Fruit fly (Drosophila melanogaster) whole organism, pupa: ENCODE measurements around the gene eIF3a.

ENCODE experiments used
- CG10348 ChIP-seq: fragments of 200-800 bp; sonication (Bioruptor generic); IDR thresholded peaks from 2 replicates; pipeline ENCODE4 v1.3.6; 2022; ENCODE audit warnings: missing biosample characterization, missing genetic modification characterization
- CG12605 ChIP-seq: fragments of 200-800 bp; sonication (Bioruptor generic); IDR thresholded peaks from 2 replicates; pipeline ENCODE4 v1.3.6; 2022; ENCODE audit warnings: missing biosample characterization, missing genetic modification characterization
- CG13204 ChIP-seq: fragments of 200-800 bp; sonication (Bioruptor generic); optimal IDR thresholded peaks from 2 replicates; lab custom pipeline; 2018; ENCODE audit warnings: missing biosample characterization, mild to moderate bottlenecking, missing genetic modification characterization, moderate library complexity
- CG14655 ChIP-seq: fragments of 200-800 bp; sonication (Bioruptor generic); optimal IDR thresholded peaks from 3 replicates; lab custom pipeline; 2017; ENCODE audit warnings: mild to moderate bottlenecking, missing biosample characterization, missing genetic modification reagents, missing genetic modification characterization
- CG15710 ChIP-seq: fragments of 200-800 bp; sonication (Bioruptor generic); optimal IDR thresholded peaks from 2 replicates; lab custom pipeline; 2018; ENCODE audit warnings: missing biosample characterization, mild to moderate bottlenecking, missing genetic modification characterization, moderate library complexity
- CG17806 ChIP-seq: fragments of 200-800 bp; sonication (Bioruptor generic); optimal IDR thresholded peaks from 2 replicates; lab custom pipeline; 2018; ENCODE audit warnings: missing biosample characterization, mild to moderate bottlenecking, missing genetic modification characterization, moderate library complexity
- CG32121 ChIP-seq: fragments of 200-800 bp; sonication (Bioruptor generic); IDR thresholded peaks from 2 replicates; pipeline ENCODE4 v1.3.6; 2022; ENCODE audit warnings: missing biosample characterization, missing genetic modification characterization
- CG34367 ChIP-seq: fragments of 200-800 bp; sonication (Bioruptor generic); optimal IDR thresholded peaks from 2 replicates; lab custom pipeline; 2018; ENCODE audit warnings: missing biosample characterization, mild to moderate bottlenecking, missing genetic modification characterization
- CG4496 ChIP-seq: fragments of 200-800 bp; sonication (Bioruptor generic); IDR thresholded peaks from 3 replicates; pipeline ENCODE4 v1.3.6; 2022; ENCODE audit warnings: missing biosample characterization, missing genetic modification characterization
- CG8159 ChIP-seq: fragments of 200-800 bp; sonication (Bioruptor generic); optimal IDR thresholded peaks from 3 replicates; lab custom pipeline; 2018; ENCODE audit warnings: missing biosample characterization, mild to moderate bottlenecking, missing genetic modification characterization, moderate library complexity
- CG8301 ChIP-seq: fragments of 200-800 bp; sonication (Bioruptor generic); optimal IDR thresholded peaks from 2 replicates; lab custom pipeline; 2018; ENCODE audit warnings: missing biosample characterization, mild to moderate bottlenecking, missing genetic modification characterization
- CG9948 ChIP-seq: fragments of 200-800 bp; sonication (Bioruptor generic); optimal IDR thresholded peaks from 2 replicates; lab custom pipeline; 2018; ENCODE audit warnings: missing biosample characterization, mild to moderate bottlenecking, missing genetic modification characterization, moderate library complexity
- D1 ChIP-seq: fragments of 200-800 bp; sonication (Bioruptor generic); optimal IDR thresholded peaks from 2 replicates; lab custom pipeline; 2018; ENCODE audit warnings: missing biosample characterization, mild to moderate bottlenecking, missing genetic modification characterization, moderate library complexity
- EcR ChIP-seq: fragments of 200-800 bp; sonication (Bioruptor generic); optimal IDR thresholded peaks from 3 replicates; lab custom pipeline; 2019; ENCODE audit warnings: missing biosample characterization, missing genetic modification characterization, mild to moderate bottlenecking, moderate library complexity, missing genetic modification reagents
- Ets98B ChIP-seq: fragments of 200-800 bp; sonication (Bioruptor generic); IDR thresholded peaks from 2 replicates; pipeline ENCODE4 v1.3.6; 2022; ENCODE audit warnings: missing biosample characterization, missing genetic modification characterization
- Pif1A ChIP-seq: fragments of 200-800 bp; sonication (Bioruptor generic); optimal IDR thresholded peaks from 3 replicates; lab custom pipeline; 2016; ENCODE audit warnings: missing biosample characterization, missing genetic modification characterization
- Pif1B ChIP-seq: fragments of 200-800 bp; sonication (Bioruptor generic); optimal IDR thresholded peaks from 3 replicates; lab custom pipeline; 2016; ENCODE audit warnings: missing biosample characterization, missing genetic modification characterization
- Snoo ChIP-seq: fragments of 200-800 bp; sonication (Bioruptor generic); optimal IDR thresholded peaks from 3 replicates; lab custom pipeline; 2017; ENCODE audit warnings: missing biosample characterization, mild to moderate bottlenecking, missing genetic modification characterization, inconsistent platforms
- fd96Ca ChIP-seq: fragments of 200-800 bp; sonication (Bioruptor generic); IDR thresholded peaks from 3 replicates; pipeline ENCODE4 v1.3.6; 2022; ENCODE audit warnings: missing biosample characterization, missing genetic modification characterization
- gl ChIP-seq: fragments of 200-800 bp; sonication (Bioruptor generic); optimal IDR thresholded peaks from 2 replicates; lab custom pipeline; 2018; ENCODE audit warnings: missing biosample characterization, mild to moderate bottlenecking, missing genetic modification characterization
- rn ChIP-seq: fragments of 200-800 bp; sonication (Bioruptor generic); IDR thresholded peaks from 2 replicates; pipeline ENCODE4 v1.3.6; 2022; ENCODE audit warnings: missing biosample characterization, missing genetic modification characterization

eIF3a gene

DNA sequence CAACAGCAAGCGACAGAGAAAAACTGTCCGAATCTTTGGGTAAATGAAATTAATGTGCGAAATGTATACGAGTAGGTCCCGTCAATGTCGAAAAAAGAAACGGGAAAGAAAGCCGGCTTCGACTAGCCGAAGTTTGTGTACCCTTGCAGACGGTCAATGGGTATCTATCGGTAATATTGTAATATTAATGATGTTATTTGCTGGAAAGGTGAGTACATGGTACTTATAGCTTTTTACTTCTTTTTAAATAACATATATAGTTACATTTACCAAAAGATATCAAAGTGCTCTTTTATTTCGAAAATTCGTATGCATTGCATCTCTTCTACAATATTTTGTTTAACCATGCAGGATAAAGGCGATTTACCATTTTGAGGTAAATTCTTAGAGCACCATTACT lies 42.3 kb upstream of the eIF3a start:
- no peak for TF ChIP-seq Pif1A
- TF ChIP-seq D1: no peak
- no peak for TF ChIP-seq CG12605 (GFP tag; lab: Robert Waterston, UW)
- TF ChIP-seq CG15710 (tag; lab: Kevin White, UChicago): no peak
- TF ChIP-seq CG14655: no peak
- TF ChIP-seq rn (GFP tag; lab: Robert Waterston, UW): no peak
- no peak for TF ChIP-seq gl (tag; lab: Kevin White, UChicago)
- no peak for TF ChIP-seq Pif1B (GFP tag; lab: Kevin White, UChicago)
- TF ChIP-seq Ets98B (GFP tag; lab: Robert Waterston, UW): no peak
- TF ChIP-seq Snoo (tag; lab: Kevin White, UChicago): no peak
- no peak for TF ChIP-seq CG4496 (GFP tag; lab: Robert Waterston, UW)
- TF ChIP-seq CG10348: no peak
- no peak for TF ChIP-seq CG9948 (tag; lab: Kevin White, UChicago)

- no peak for TF ChIP-seq CG15710 (tag; lab: Kevin White, UChicago)
- TF ChIP-seq CG32121 (GFP tag; lab: Robert Waterston, UW): no peak
- TF ChIP-seq CG12605 (GFP tag; lab: Robert Waterston, UW): no peak
- no peak for TF ChIP-seq EcR
- TF ChIP-seq Pif1A: no peak
- no peak for TF ChIP-seq CG14655
- TF ChIP-seq CG17806: no peak
- TF ChIP-seq Snoo (tag; lab: Kevin White, UChicago): no peak
Observed at dm6 chr3R:4475378-4475777, 41.7 kb upstream of the eIF3a start.

dm6 chr3R:4472694-4472975 lies 38.9 kb upstream of the eIF3a start:
- TF ChIP-seq CG14655: no peak
- TF ChIP-seq Pif1A: no peak
- TF ChIP-seq fd96Ca: no peak
- no peak for TF ChIP-seq CG9948 (tag; lab: Kevin White, UChicago)
- TF ChIP-seq CG4496 (GFP tag; lab: Robert Waterston, UW): peak; percentile 44; the same call in 1 of the 3 replicates
- no peak for TF ChIP-seq gl (tag; lab: Kevin White, UChicago)

DNA sequence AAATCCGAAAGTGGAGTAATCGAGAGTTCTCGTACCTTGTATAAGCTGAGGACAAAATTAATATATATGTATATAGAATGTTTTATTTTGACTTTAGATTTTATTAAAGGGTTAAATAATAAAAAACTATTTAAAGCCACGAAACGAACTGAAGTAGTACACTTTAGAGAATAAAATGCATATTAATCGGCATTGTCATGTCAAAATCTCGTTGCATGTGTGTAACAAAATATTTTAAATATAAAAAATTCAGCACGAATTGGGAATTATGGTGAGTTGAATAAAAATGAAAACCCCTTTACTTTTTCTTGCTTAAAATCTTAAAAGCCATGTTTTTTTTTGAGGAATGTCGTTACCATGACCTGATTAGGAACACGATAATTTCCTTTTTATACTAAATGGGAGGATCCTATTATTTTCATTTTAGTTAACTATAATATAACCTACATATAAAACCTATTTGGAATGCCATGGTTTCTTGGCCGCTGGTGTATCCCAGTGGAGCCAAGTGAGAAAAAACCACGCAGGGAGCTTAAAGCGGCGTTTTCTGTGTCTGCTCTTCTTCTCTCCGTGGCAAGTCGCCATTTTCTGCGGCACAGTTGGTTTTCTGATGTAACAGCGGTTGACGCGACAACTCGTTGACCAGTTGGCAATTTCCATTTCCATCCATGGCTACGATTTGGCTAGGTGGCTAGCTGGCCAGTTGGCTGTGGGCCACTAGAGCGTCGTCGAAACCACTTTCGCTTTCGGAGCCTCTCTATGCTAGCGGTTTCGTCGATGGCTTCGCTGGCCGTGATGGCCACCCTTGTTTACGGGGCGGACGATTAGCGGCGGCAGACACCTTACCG lies 38.4 kb upstream of the eIF3a start:
- TF ChIP-seq fd96Ca (0 out of 3 replicates have a peak, but pooled peaks have one; percentile 19), Pif1A (no peak), D1 (no peak), CG13204 (peak; percentile 26)

DNA sequence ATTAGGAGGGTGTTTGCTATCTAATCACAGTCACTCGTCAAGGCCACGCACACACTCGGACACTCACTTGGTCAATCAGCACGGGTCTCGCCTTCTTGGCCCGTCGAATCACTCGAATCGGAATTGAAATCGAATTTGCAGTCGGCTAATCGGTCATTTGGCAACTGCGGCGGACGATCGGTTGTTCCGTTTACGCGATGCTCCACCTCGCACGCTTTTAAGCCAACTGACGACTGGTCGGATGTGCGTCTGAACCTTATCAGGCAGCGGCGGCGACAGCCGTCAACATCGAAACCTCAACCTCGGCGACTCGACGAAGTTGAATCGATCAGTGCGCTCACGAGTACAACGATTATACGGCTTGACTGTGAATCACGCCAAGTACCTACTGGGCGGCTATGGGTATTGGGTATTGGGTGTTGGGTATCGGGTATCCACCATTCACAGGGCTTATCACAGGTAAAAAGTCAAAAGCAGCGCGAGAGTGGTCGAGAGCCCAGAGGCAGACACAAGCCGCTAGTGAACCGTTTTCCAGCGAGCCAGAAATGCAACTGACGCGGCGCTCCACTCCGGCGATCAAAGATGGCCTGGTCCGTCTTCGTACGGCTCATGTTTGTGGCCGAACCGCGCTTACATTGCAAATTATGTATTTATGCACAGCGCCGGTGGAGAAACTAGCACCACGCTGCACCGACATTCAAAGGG lies 37.5 kb upstream of the eIF3a start:
- TF ChIP-seq CG12605 (GFP tag; lab: Robert Waterston, UW) (no peak), CG13204 (peak; percentile 49), CG17806 (no peak), Pif1B (GFP tag; lab: Kevin White, UChicago) (peak; percentile 16), EcR (peak; percentile 59), Ets98B (GFP tag; lab: Robert Waterston, UW) (peak; percentile 16; the same call in 1 of the 2 replicates), fd96Ca (peak; percentile 41; the same call in 1 of the 3 replicates), CG34367 (tag; lab: Kevin White, UChicago) (no peak), CG10348 (no peak), CG14655 (no peak), rn (GFP tag; lab: Robert Waterston, UW) (no peak), gl (tag; lab: Kevin White, UChicago) (peak; percentile 38), Snoo (tag; lab: Kevin White, UChicago) (no peak), CG32121 (GFP tag; lab: Robert Waterston, UW) (no peak), CG4496 (GFP tag; lab: Robert Waterston, UW) (no peak; the same call in 2 of the 3 replicates)

DNA sequence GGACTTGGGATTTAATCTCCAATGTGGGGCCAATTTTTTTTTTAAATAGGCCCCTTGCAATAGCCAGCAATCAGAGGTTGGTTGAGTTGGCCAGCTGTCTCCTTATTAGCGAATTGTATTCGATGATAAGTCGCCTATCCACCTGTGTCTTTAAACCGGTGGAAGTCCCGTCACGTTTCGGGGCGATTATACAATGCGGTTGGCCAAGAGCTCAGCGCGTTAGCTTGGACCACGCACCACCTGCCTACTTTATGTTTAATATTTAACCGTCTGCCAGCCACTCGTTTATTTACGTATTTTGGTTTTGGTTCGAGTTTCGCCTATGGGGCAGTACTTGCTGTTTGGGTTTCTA lies 37.0 kb upstream of the eIF3a start:
- TF ChIP-seq CG32121 (GFP tag; lab: Robert Waterston, UW): no peak
- TF ChIP-seq CG9948 (tag; lab: Kevin White, UChicago): no peak
- TF ChIP-seq CG10348: no peak
- no peak for TF ChIP-seq CG8159 (tag; lab: Kevin White, UChicago)
- no peak for TF ChIP-seq gl (tag; lab: Kevin White, UChicago)
- no peak for TF ChIP-seq Pif1A
- no peak for TF ChIP-seq D1
- TF ChIP-seq CG14655: no peak
- TF ChIP-seq Pif1B (GFP tag; lab: Kevin White, UChicago): no peak
- TF ChIP-seq EcR: no peak
- TF ChIP-seq CG13204: no peak
- TF ChIP-seq CG34367 (tag; lab: Kevin White, UChicago): no peak
- TF ChIP-seq fd96Ca: no peak
- no peak for TF ChIP-seq CG15710 (tag; lab: Kevin White, UChicago)
- TF ChIP-seq rn (GFP tag; lab: Robert Waterston, UW): no peak
- TF ChIP-seq Ets98B (GFP tag; lab: Robert Waterston, UW): no peak
- TF ChIP-seq CG12605 (GFP tag; lab: Robert Waterston, UW): no peak
- TF ChIP-seq, all 21 proteins: peak for 0

DNA sequence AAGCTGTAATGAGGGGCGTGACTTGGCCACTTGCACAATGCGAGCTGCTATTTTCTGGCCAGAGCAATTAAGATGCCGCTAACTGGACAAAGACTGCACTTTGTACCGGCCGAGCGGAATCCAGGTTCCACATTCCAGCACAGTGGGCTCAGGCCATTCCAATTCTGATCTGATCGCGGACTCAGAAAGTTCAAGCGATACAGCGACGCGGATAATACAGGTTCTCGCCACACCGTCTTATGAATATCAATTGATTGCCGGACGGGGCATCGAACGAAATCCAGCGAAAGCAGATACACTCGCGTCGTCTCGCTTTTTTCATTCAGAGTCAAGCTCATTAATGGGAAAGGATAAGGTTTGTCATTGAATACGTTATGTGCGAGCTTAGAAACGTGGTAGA lies 35.2 kb upstream of the eIF3a start:
- TF ChIP-seq CG17806 (no peak), CG8301 (tag; lab: Kevin White, UChicago) (no peak), CG15710 (tag; lab: Kevin White, UChicago) (peak; percentile 7), CG13204 (peak; percentile 68), gl (tag; lab: Kevin White, UChicago) (peak; percentile 40), CG8159 (tag; lab: Kevin White, UChicago) (peak; percentile 2), Snoo (tag; lab: Kevin White, UChicago) (peak; percentile 30), CG4496 (GFP tag; lab: Robert Waterston, UW) (0 out of 3 replicates have a peak, but pooled peaks have one; percentile 22), EcR (peak; percentile 72)
